Worm (Caenorhabditis elegans) whole organism, mixed stage, embryonic: ENCODE data around the gene C54G10.1.

ENCODE experiments used
- M03D4.4 ChIP-seq: sonication (generic microtip); optimal IDR thresholded peaks from 2 replicates; lab custom pipeline; 2017; ENCODE audit warnings: mild to moderate bottlenecking, missing genetic modification characterization, missing compliant biosample characterization
- bed-3 ChIP-seq: fragments of 200-800 bp; sonication (Bioruptor generic); optimal IDR thresholded peaks from 3 replicates; lab custom pipeline; 2018; ENCODE audit warnings: mild to moderate bottlenecking, missing genetic modification characterization, moderate library complexity, missing compliant biosample characterization
- blmp-1 ChIP-seq: fragments of 150-350 bp; optimal IDR thresholded peaks from 2 replicates; lab custom pipeline; 2014; ENCODE audit warnings: missing biosample characterization, missing genetic modification characterization
- ceh-39 ChIP-seq: fragments of 150-350 bp; optimal IDR thresholded peaks from 2 replicates; lab custom pipeline; 2014; ENCODE audit warnings: missing biosample characterization, missing genetic modification characterization
- ceh-43 ChIP-seq: fragments of 200-800 bp; sonication (Bioruptor generic); optimal IDR thresholded peaks from 2 replicates; lab custom pipeline; 2018; ENCODE audit warnings: mild to moderate bottlenecking, missing genetic modification characterization, moderate library complexity, missing compliant biosample characterization
- ceh-83 ChIP-seq: fragments of 200-800 bp; sonication (Bioruptor generic); optimal IDR thresholded peaks from 2 replicates; lab custom pipeline; 2018; ENCODE audit warnings: mild to moderate bottlenecking, missing genetic modification characterization, missing compliant biosample characterization
- ces-1 ChIP-seq: fragments of 150-350 bp; optimal IDR thresholded peaks from 2 replicates; lab custom pipeline; 2014; ENCODE audit warnings: missing biosample characterization, missing genetic modification reagents, missing genetic modification characterization
- drap-1 ChIP-seq: fragments of 200-800 bp; sonication (Bioruptor generic); optimal IDR thresholded peaks from 3 replicates; lab custom pipeline; 2018; ENCODE audit warnings: mild to moderate bottlenecking, missing genetic modification characterization, missing compliant biosample characterization
- elt-1 ChIP-seq: sonication (generic microtip); optimal IDR thresholded peaks from 2 replicates; lab custom pipeline; 2017; ENCODE audit warnings: missing genetic modification characterization, mild to moderate bottlenecking, missing compliant biosample characterization, antibody characterized with exemption, moderate library complexity, borderline replicate concordance; ENCODE audit not compliant: insufficient read depth
- elt-3 ChIP-seq: fragments of 150-350 bp; optimal IDR thresholded peaks from 2 replicates; lab custom pipeline; 2014; ENCODE audit warnings: missing biosample characterization, missing genetic modification characterization
- flh-1 ChIP-seq: fragments of 200-800 bp; sonication (Bioruptor generic); optimal IDR thresholded peaks from 2 replicates; lab custom pipeline; 2018; ENCODE audit warnings: mild to moderate bottlenecking, missing genetic modification characterization, moderate library complexity, missing compliant biosample characterization
- ham-2 ChIP-seq: fragments of 200-800 bp; sonication (Bioruptor generic); optimal IDR thresholded peaks from 2 replicates; lab custom pipeline; 2018; ENCODE audit warnings: mild to moderate bottlenecking, missing genetic modification characterization, missing compliant biosample characterization
- hlh-1 ChIP-seq: fragments of 150-350 bp; optimal IDR thresholded peaks from 2 replicates; lab custom pipeline; 2014; ENCODE audit warnings: missing biosample characterization, missing genetic modification reagents, missing genetic modification characterization
- lin-13 ChIP-seq: fragments of 150-350 bp; optimal IDR thresholded peaks from 2 replicates; lab custom pipeline; 2014; ENCODE audit warnings: missing biosample characterization, missing genetic modification characterization
- lin-32 ChIP-seq: fragments of 200-800 bp; sonication (Bioruptor generic); optimal IDR thresholded peaks from 2 replicates; lab custom pipeline; 2018; ENCODE audit warnings: mild to moderate bottlenecking, missing genetic modification characterization, missing compliant biosample characterization
- lsy-2 ChIP-seq: fragments of 150-350 bp; optimal IDR thresholded peaks from 2 replicates; lab custom pipeline; 2014; ENCODE audit warnings: missing biosample characterization, missing genetic modification characterization
- mab-5 ChIP-seq: fragments of 150-350 bp; optimal IDR thresholded peaks from 2 replicates; lab custom pipeline; 2014; ENCODE audit warnings: missing biosample characterization, missing genetic modification characterization
- mep-1 ChIP-seq: fragments of 150-350 bp; optimal IDR thresholded peaks from 2 replicates; lab custom pipeline; 2017; ENCODE audit warnings: missing biosample characterization, missing genetic modification reagents, missing genetic modification characterization, inconsistent platforms
- mls-2 ChIP-seq: sonication (generic microtip); optimal IDR thresholded peaks from 2 replicates; lab custom pipeline; 2016; ENCODE audit warnings: mild to moderate bottlenecking, missing genetic modification characterization, moderate library complexity, missing compliant biosample characterization
- nhr-12 ChIP-seq: fragments of 150-350 bp; optimal IDR thresholded peaks from 2 replicates; lab custom pipeline; 2014; ENCODE audit warnings: missing biosample characterization, missing genetic modification characterization
- nhr-2 ChIP-seq: fragments of 150-350 bp; optimal IDR thresholded peaks from 2 replicates; lab custom pipeline; 2014; ENCODE audit warnings: missing biosample characterization, missing genetic modification characterization
- nhr-237 ChIP-seq: fragments of 150-350 bp; optimal IDR thresholded peaks from 2 replicates; lab custom pipeline; 2014; ENCODE audit warnings: missing biosample characterization, missing genetic modification characterization
- nhr-28 ChIP-seq: fragments of 150-350 bp; optimal IDR thresholded peaks from 2 replicates; lab custom pipeline; 2014; ENCODE audit warnings: missing biosample characterization, missing genetic modification characterization
- nhr-76 ChIP-seq: sonication (generic microtip); optimal IDR thresholded peaks from 2 replicates; lab custom pipeline; 2017; ENCODE audit warnings: missing biosample characterization, missing genetic modification characterization
- pha-4 ChIP-seq: fragments of 150-350 bp; optimal IDR thresholded peaks from 2 replicates; lab custom pipeline; 2018; ENCODE audit warnings: missing biosample characterization, missing genetic modification reagents, missing genetic modification characterization
- sem-2 ChIP-seq: fragments of 200-800 bp; sonication (Bioruptor generic); optimal IDR thresholded peaks from 2 replicates; lab custom pipeline; 2018; ENCODE audit warnings: mild to moderate bottlenecking, missing genetic modification characterization, missing compliant biosample characterization
- snpc-4 ChIP-seq: fragments of 150-350 bp; optimal IDR thresholded peaks from 2 replicates; lab custom pipeline; 2014; ENCODE audit warnings: missing biosample characterization, missing genetic modification characterization
- sptf-1 ChIP-seq: sonication (generic microtip); optimal IDR thresholded peaks from 2 replicates; lab custom pipeline; 2017; ENCODE audit warnings: mild to moderate bottlenecking, missing genetic modification characterization, moderate library complexity, missing compliant biosample characterization
- tbx-8 ChIP-seq: fragments of 200-800 bp; sonication (Bioruptor generic); optimal IDR thresholded peaks from 2 replicates; lab custom pipeline; 2018; ENCODE audit warnings: mild to moderate bottlenecking, missing genetic modification characterization, moderate library complexity, missing compliant biosample characterization
- unc-120 ChIP-seq: sonication (generic microtip); optimal IDR thresholded peaks from 2 replicates; lab custom pipeline; 2017; ENCODE audit warnings: missing genetic modification characterization, missing compliant biosample characterization; ENCODE audit not compliant: poor library complexity, severe bottlenecking
- unc-39 ChIP-seq: fragments of 150-350 bp; optimal IDR thresholded peaks from 2 replicates; lab custom pipeline; 2014; ENCODE audit warnings: missing biosample characterization, missing genetic modification characterization
- unc-62 ChIP-seq: fragments of 150-350 bp; optimal IDR thresholded peaks from 2 replicates; lab custom pipeline; 2014; ENCODE audit warnings: missing biosample characterization, missing genetic modification reagents, missing genetic modification characterization
- zip-8 ChIP-seq: fragments of 150-350 bp; optimal IDR thresholded peaks from 2 replicates; lab custom pipeline; 2014; ENCODE audit warnings: missing biosample characterization, missing genetic modification characterization
- ztf-11 ChIP-seq: fragments of 150-350 bp; optimal IDR thresholded peaks from 2 replicates; lab custom pipeline; 2014; ENCODE audit warnings: missing biosample characterization, missing genetic modification characterization

C54G10.1 gene

DNA sequence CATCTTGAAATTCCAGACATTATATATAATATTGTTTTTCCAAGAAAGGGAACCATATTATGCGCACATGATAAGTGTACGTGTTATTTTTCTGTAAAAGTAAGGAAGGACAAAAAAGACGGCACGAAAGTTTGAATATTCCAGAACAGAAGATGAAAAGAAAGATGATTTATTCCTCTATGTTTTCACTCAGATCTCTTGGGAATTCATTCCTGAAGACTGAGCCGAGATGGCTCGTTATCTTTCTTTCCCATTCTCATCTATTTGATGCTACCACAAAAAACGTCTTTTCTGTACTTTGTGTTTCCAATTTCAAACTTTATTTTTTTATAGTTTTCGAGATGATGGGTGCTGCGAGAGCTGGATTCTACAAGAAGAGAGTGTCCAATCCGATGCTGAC is 37.1 kb upstream of the C54G10.1 start:
- TF ChIP-seq elt-3 (tag; lab: Kevin White, UChicago) (no peak), ceh-83 (GFP tag; lab: Kevin White, UChicago) (no peak), ces-1 (GFP tag; lab: Kevin White, UChicago) (no peak), snpc-4 (no peak), elt-1 (tag; lab: Kevin White, UChicago) (no peak), ham-2 (GFP tag; lab: Kevin White, UChicago) (no peak), ztf-11 (no peak), lin-32 (GFP tag; lab: Kevin White, UChicago) (no peak), nhr-12 (tag; lab: Kevin White, UChicago) (no peak), unc-39 (no peak), unc-120 (no peak), sem-2 (GFP tag; lab: Kevin White, UChicago) (no peak), tbx-8 (no peak), lin-13 (tag; lab: Kevin White, UChicago) (no peak)

DNA sequence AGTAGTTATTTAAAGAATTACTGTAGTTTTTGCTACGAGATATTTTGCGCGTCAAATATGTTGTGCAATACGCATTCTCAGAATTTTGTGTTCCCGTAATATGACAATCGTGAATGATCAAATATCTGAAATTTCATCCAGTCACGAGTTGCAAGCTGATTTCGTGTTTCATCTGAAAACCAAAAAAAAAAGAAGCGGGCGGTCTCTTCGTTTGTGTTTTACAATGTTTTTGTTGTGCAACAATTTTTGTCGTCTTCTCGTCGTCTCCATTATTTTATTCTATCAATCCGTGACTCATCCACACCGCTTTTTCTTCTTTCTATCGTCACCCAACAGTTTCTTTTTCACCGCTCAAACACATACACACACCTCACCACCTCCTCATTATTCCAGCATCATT is 31.3 kb upstream of the C54G10.1 start, which contains the start of gene R11H6.4:
TSS of gene R11H6.4 (plus strand) at position 301 of the 400 bp plus-strand sequence.
- no peak for TF ChIP-seq unc-120
- no peak for TF ChIP-seq sptf-1 (tag; lab: Kevin White, UChicago)
- no peak for TF ChIP-seq lin-32 (GFP tag; lab: Kevin White, UChicago)
- TF ChIP-seq elt-3 (tag; lab: Kevin White, UChicago), result no peak
- no peak for TF ChIP-seq bed-3 (GFP tag; lab: Kevin White, UChicago)
- no peak for TF ChIP-seq nhr-28 (tag; lab: Kevin White, UChicago)
- TF ChIP-seq mls-2 (tag; lab: Kevin White, UChicago), result no peak
- TF ChIP-seq flh-1 (GFP tag; lab: Kevin White, UChicago), result no peak
- no peak for TF ChIP-seq mab-5
- TF ChIP-seq nhr-2 (tag; lab: Kevin White, UChicago), result no peak
- no peak for TF ChIP-seq blmp-1 (tag; lab: Kevin White, UChicago)
- no peak for TF ChIP-seq nhr-237 (tag; lab: Kevin White, UChicago)
- no peak for TF ChIP-seq ceh-39 (tag; lab: Kevin White, UChicago)
- TF ChIP-seq pha-4, result no peak

DNA sequence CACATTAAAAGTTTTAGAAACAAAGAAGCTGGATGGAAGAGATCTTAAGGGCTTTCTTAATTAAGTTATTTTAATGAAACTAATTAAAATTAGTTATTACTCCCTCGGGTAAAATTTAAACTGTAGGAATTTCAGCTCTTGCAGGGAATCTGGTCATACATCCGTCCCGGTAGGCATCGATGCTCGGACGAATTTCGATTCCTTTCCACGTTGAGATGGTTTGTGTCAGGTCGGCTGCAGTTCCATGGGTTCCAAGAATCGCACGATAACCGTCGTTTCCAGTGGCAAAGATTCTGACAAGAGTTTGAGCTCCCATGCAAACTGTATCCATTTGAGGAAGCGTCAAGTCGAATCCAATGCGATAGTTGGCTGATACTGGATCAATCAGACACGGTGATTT is 30.1 kb upstream of the C54G10.1 start:
- no peak for TF ChIP-seq unc-39
- no peak for TF ChIP-seq blmp-1 (tag; lab: Kevin White, UChicago)
- TF ChIP-seq ces-1 (GFP tag; lab: Kevin White, UChicago), result no peak
- no peak for TF ChIP-seq zip-8 (tag; lab: Kevin White, UChicago)
- TF ChIP-seq elt-1 (tag; lab: Kevin White, UChicago), result no peak
- TF ChIP-seq mab-5, result no peak
- no peak for TF ChIP-seq nhr-237 (tag; lab: Kevin White, UChicago)
- TF ChIP-seq nhr-12 (tag; lab: Kevin White, UChicago), result no peak
- no peak for TF ChIP-seq sptf-1 (tag; lab: Kevin White, UChicago)
- TF ChIP-seq hlh-1 (tag; lab: Kevin White, UChicago), result no peak
- no peak for TF ChIP-seq unc-62 (GFP tag; lab: Kevin White, UChicago)
- TF ChIP-seq tbx-8, result no peak
- TF ChIP-seq sem-2 (GFP tag; lab: Kevin White, UChicago), result no peak
- TF ChIP-seq mep-1, result no peak
- no peak for TF ChIP-seq M03D4.4 (tag; lab: Kevin White, UChicago)
- no peak for TF ChIP-seq nhr-2 (tag; lab: Kevin White, UChicago)
- no peak for TF ChIP-seq ceh-43 (GFP tag; lab: Kevin White, UChicago)
- no peak for TF ChIP-seq nhr-28 (tag; lab: Kevin White, UChicago)
- TF ChIP-seq, all 35 proteins: peak for 0

DNA sequence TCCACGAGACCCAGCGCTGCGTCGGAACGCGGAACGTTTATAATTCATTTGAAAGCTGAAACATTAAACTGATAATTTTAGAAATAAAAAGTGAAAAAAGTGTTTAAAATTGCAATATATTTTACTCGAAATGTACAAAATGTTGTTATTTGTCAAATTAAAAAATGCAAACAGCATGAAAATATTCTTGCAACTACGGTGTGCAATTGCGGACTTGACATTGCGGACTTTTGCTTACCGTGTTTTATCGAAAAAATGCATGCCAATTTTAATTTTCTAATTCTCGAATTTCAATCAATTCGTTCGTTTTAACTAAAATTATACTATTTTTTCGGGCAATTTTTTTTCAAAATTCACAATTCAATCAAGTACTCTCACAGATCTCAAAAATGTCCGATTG is 28.7 kb upstream of the C54G10.1 start, which contains the start of the genes R11H6.5 and ccnk-1:
TSS of gene R11H6.5 (minus strand) at position 55 of the 400 bp plus-strand sequence.
TSS of gene ccnk-1 (plus strand) at position 381 of the 400 bp plus-strand sequence.
- TF ChIP-seq lsy-2 (tag; lab: Kevin White, UChicago) (peak; percentile 98), nhr-237 (tag; lab: Kevin White, UChicago) (peak; percentile 4), mep-1 (peak; percentile 38), mls-2 (tag; lab: Kevin White, UChicago) (no peak)
- TF ChIP-seq, all 35 proteins: peak for 3

DNA sequence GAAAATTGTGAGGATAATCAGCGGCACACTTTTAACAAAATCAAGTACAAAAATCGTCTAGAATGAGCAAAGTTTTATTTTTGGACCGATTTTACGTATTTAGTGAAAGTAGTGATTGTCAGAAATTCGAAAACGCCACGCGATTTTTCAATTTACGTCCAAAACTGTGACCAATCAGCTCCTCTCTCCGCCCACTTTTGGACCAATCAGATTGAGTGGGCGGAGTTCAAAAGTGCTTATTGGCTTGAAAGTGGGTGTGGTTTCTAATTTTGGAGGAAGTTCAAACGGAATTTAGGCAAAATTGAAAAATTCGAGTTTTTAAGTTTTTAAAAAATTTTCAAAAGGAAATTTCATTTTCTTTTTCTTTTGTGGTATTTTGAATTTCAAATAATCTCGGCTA is 26.4 kb upstream of the C54G10.1 start:
- no peak for TF ChIP-seq blmp-1 (tag; lab: Kevin White, UChicago)
- no peak for TF ChIP-seq mep-1
- TF ChIP-seq ztf-11, result no peak
- no peak for TF ChIP-seq tbx-8
- TF ChIP-seq unc-62 (GFP tag; lab: Kevin White, UChicago), result no peak
- no peak for TF ChIP-seq nhr-76 (tag; lab: Kevin White, UChicago)
- no peak for TF ChIP-seq ceh-43 (GFP tag; lab: Kevin White, UChicago)
- no peak for TF ChIP-seq ham-2 (GFP tag; lab: Kevin White, UChicago)
- TF ChIP-seq drap-1 (GFP tag; lab: Kevin White, UChicago), result no peak
- TF ChIP-seq unc-39, result no peak
- no peak for TF ChIP-seq sptf-1 (tag; lab: Kevin White, UChicago)
- TF ChIP-seq elt-1 (tag; lab: Kevin White, UChicago), result no peak
- no peak for TF ChIP-seq lin-32 (GFP tag; lab: Kevin White, UChicago)
- TF ChIP-seq sem-2 (GFP tag; lab: Kevin White, UChicago), result no peak
